Worm (Caenorhabditis elegans): Measurements from ENCODE around the gene ZC443.7.

ZC443.7 gene

DNA sequence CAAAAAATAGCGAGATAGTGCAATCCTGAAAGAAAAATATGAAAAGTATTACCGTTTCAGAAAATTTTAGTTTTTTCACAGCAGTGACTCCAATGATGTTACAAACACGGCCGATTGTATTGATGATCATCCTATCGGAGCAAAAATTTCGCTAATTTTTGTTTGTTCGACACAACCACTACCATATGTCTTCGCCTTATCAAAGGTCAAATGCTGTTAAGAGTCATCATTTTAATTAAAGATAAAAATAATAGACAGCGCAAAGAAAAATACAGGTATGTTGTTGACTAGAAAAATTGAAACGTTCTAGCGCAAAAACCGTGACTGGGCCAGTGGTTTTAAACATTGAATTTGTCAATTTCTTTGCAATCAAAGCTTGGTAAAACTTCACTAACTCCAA lies 46.1 kb downstream of the ZC443.7 start:
- TF ChIP-seq lsy-12 (tag; optimal IDR thresholded peaks at IDR 0.05) (no peak), jun-1 (tag; optimal IDR thresholded peaks at IDR 0.05) (peak; percentile 13), elt-2 (tag; optimal IDR thresholded peaks at IDR 0.05) (peak; percentile 58), pqm-1 (tag; optimal IDR thresholded peaks at IDR 0.05) (peak; percentile 69)

DNA sequence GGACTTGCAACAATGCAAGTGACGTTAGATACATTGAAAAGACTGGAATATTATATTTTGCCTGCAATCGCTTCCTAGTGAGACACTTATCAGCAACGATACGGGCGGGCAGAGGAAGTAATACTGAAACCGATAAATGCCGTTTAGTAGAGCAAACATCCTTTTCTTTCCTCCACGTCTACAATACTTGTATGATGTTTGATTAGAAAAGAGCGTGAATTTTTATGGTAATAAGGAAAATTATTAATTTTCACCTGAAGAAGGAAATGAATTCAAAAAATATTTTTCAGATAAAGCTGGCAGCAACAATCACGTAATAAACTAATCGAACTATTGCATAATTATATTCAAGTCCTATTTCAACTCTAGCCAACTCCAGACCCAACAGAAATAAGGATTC lies 48.5 kb downstream of the ZC443.7 start, which contains the start of gene C44H9.7:
Gene C44H9.7 (minus strand): TSS at position 101 of the 400 bp plus-strand sequence.
- TF ChIP-seq elt-2 (tag; optimal IDR thresholded peaks at IDR 0.05) (peak; percentile 7), nhr-28 (tag; optimal IDR thresholded peaks at IDR 0.05) (no peak), tbx-2 (tag; optimal IDR thresholded peaks at IDR 0.05) (no peak)
